Worm (Caenorhabditis elegans): ENCODE measurements around the gene ZC116.5.

The ZC116.5 gene

DNA sequence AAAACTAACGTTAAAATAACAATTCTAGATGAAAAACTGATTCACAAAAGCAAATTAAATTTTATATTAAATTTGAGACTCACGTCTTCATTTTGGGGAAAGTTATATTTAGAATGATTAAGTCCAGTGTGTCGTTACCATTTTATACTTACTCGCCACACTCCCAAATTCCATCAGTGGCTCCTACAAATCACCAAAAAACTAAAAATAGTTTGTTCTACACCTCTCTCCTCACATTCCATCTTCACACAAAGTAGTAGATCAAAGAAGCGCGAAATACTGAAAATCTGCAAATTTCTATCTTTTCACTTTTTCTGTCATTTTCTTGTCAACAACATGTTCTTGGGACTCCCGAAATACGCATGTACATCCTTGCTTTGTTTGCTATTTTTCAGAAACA lies at the start of gene ZC116.5:
TSS of gene ZC116.5 (minus strand) at position 101 of the 400 bp plus-strand sequence.
- no peak for TF ChIP-seq nhr-77 (tag; optimal IDR thresholded peaks at IDR 0.05)
- TF ChIP-seq ces-1 (GFP tag; optimal IDR thresholded peaks at IDR 0.05), result no peak
- no peak for TF ChIP-seq efl-1 (optimal IDR thresholded peaks at IDR 0.05)
- TF ChIP-seq efl-1 (GFP tag; optimal IDR thresholded peaks at IDR 0.05 in 1 of 2), result no peak
- no peak for TF ChIP-seq lin-13 (GFP tag; optimal IDR thresholded peaks at IDR 0.05)
- no peak for TF ChIP-seq zag-1 (tag; optimal IDR thresholded peaks at IDR 0.05)
- TF ChIP-seq F16B12.6 (tag; optimal IDR thresholded peaks at IDR 0.05), result no peak
- no peak for TF ChIP-seq ceh-63 (GFP tag; optimal IDR thresholded peaks at IDR 0.05)
- no peak for TF ChIP-seq nhr-28 (tag; optimal IDR thresholded peaks at IDR 0.05)
- TF ChIP-seq nhr-71 (tag; optimal IDR thresholded peaks at IDR 0.05), result no peak
- no peak for TF ChIP-seq mep-1 (tag; optimal IDR thresholded peaks at IDR 0.05)
- no peak for TF ChIP-seq efl-3 (GFP tag; optimal IDR thresholded peaks at IDR 0.05)
- no peak for TF ChIP-seq irx-1 (tag; optimal IDR thresholded peaks at IDR 0.05)
- TF ChIP-seq fos-1 (tag; optimal IDR thresholded peaks at IDR 0.05), result no peak
- TF ChIP-seq snu-23 (GFP tag; optimal IDR thresholded peaks at IDR 0.05), result no peak
- no peak for TF ChIP-seq hlh-4 (tag; optimal IDR thresholded peaks at IDR 0.05)

DNA sequence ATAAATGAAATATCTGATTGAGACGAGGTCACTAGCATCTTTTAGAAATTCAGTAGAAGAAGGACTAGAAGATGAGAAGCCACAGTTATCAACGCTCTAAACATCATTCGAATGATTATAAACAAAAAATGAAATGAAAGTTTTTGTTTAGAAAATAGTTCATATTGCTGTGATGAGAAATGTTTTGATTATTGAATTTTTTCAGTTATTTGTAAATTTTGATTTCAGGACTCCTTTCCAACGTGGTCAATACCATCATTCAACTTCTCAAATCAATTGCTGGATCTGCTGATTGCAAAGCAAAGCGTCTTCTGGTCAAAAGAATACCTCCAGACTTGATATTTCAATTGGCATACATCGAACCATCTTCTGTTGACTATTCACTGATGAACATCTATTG lies 49.4 kb upstream of the ZC116.5 start, which contains the start of gene W05B10.6:
TSS of gene W05B10.6 (minus strand) at position 101 of the 400 bp plus-strand sequence.
- TF ChIP-seq nhr-20 (tag; optimal IDR thresholded peaks at IDR 0.05) (no peak), nhr-47 (tag; optimal IDR thresholded peaks at IDR 0.05) (no peak), sptf-1 (tag; optimal IDR thresholded peaks at IDR 0.05) (no peak), egl-27 (tag; optimal IDR thresholded peaks at IDR 0.05) (no peak), ceh-90 (tag; optimal IDR thresholded peaks at IDR 0.05) (no peak)

ce11 chrV:12649636-12650035 lies 40.9 kb upstream of the ZC116.5 start, which contains the start of gene lin-25:
lin-25 (plus strand) TSS chrV:12649925.
- peak; percentile 24 for TF ChIP-seq blmp-1 (tag; optimal IDR thresholded peaks at IDR 0.05)
- peak; percentile 9 for TF ChIP-seq nhr-71 (tag; optimal IDR thresholded peaks at IDR 0.05)
- no peak for TF ChIP-seq fkh-8 (tag; optimal IDR thresholded peaks at IDR 0.05)
- peak; percentile 15 for TF ChIP-seq C16A3.4 (tag; optimal IDR thresholded peaks at IDR 0.05)
- peak in 1 of 2 experiments; percentile 51 for TF ChIP-seq lsy-2 (tag; optimal IDR thresholded peaks at IDR 0.05)
- TF ChIP-seq lin-14 (GFP tag; optimal IDR thresholded peaks at IDR 0.05), result peak; percentile 71
- peak in 1 of 3 experiments; percentile 50 for TF ChIP-seq dpl-1 (GFP tag; optimal IDR thresholded peaks at IDR 0.05)
- TF ChIP-seq lir-3 (tag; optimal IDR thresholded peaks at IDR 0.05; ENCODE audit: poor library complexity), result peak; percentile 33
- TF ChIP-seq zag-1 (tag; optimal IDR thresholded peaks at IDR 0.05), result no peak
- peak; percentile 49 for TF ChIP-seq rnt-1 (tag; optimal IDR thresholded peaks at IDR 0.05)
- TF ChIP-seq lin-35 (GFP tag; optimal IDR thresholded peaks at IDR 0.05), result peak; percentile 29
- peak in 1 of 3 experiments; percentile 32 for TF ChIP-seq ceh-82 (tag; optimal IDR thresholded peaks at IDR 0.05)
- TF ChIP-seq efl-1 (optimal IDR thresholded peaks at IDR 0.05), result peak; percentile 32 to 41
- TF ChIP-seq efl-1 (GFP tag; optimal IDR thresholded peaks at IDR 0.05 in 1 of 2), result peak in 1 of 2 experiments; percentile 21
- TF ChIP-seq elt-2 (tag; optimal IDR thresholded peaks at IDR 0.05), result no peak
- peak; percentile 17 for TF ChIP-seq lin-15B (tag; optimal IDR thresholded peaks at IDR 0.05)

- TF ChIP-seq efl-1 (optimal IDR thresholded peaks at IDR 0.05) (no peak), efl-1 (GFP tag; optimal IDR thresholded peaks at IDR 0.05 in 1 of 2) (peak in 1 of 2 experiments; percentile 32), pqm-1 (tag; optimal IDR thresholded peaks at IDR 0.05) (no peak)
Measured at ce11 chrV:12649213-12649612, 40.5 kb upstream of the ZC116.5 start, which contains the start of gene gpa-9. gpa-9 (minus strand) TSS chrV:12649313.

DNA sequence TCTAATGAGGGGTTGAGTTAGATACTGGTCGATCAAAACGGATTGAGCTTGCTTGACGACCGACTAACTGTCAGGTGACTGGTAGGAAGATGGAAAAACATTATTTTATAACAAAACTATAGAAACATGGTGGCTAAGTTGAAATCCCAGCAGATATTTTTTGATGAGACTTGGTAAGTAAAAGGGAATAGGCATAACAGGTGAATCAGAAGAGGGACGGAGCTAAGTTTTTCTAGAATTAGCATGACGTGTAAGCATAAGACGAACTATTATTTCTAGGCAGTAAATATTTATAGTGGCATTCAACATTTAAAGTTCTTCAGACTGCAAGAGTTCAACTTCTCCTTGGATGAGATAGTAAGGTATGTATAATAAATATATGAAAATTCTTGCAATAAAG lies 35.7 kb upstream of the ZC116.5 start, which contains the start of gene F56H9.8:
TSS of gene F56H9.8 (plus strand) at position 301 of the 400 bp plus-strand sequence.
- peak; percentile 29 for TF ChIP-seq pax-3 (tag; optimal IDR thresholded peaks at IDR 0.05)
- TF ChIP-seq isw-1 (GFP tag; IDR thresholded peaks at IDR 0.05), result no peak
- no peak for TF ChIP-seq ceh-90 (tag; optimal IDR thresholded peaks at IDR 0.05)
- TF ChIP-seq C16A3.4 (tag; optimal IDR thresholded peaks at IDR 0.05), result no peak
- TF ChIP-seq nhr-84 (tag; optimal IDR thresholded peaks at IDR 0.05), result no peak
